Fruit fly (Drosophila melanogaster) whole organism, adult: Measurements from ENCODE around the gene Lam.

Experiments used
- CG11617 ChIP-seq: fragments of 200-800 bp; sonication (Bioruptor generic); optimal IDR thresholded peaks from 2 replicates; lab custom pipeline; 2017; ENCODE audit warnings: mild to moderate bottlenecking, missing biosample characterization, missing genetic modification reagents, missing genetic modification characterization
- CG1620 ChIP-seq: fragments of 200-800 bp; sonication (Bioruptor generic); optimal IDR thresholded peaks from 2 replicates; lab custom pipeline; 2016; ENCODE audit warnings: missing biosample characterization, missing genetic modification characterization
- CG33017 ChIP-seq: fragments of 200-800 bp; sonication (Bioruptor generic); optimal IDR thresholded peaks from 2 replicates; lab custom pipeline; 2018; ENCODE audit warnings: missing biosample characterization, mild to moderate bottlenecking, missing genetic modification characterization, moderate library complexity
- CG5204 ChIP-seq: fragments of 200-800 bp; sonication (Bioruptor generic); optimal IDR thresholded peaks from 2 replicates; lab custom pipeline; 2016; ENCODE audit warnings: missing biosample characterization, missing genetic modification characterization
- CG7045 ChIP-seq: fragments of 200-800 bp; sonication (Bioruptor generic); optimal IDR thresholded peaks from 2 replicates; lab custom pipeline; 2017; ENCODE audit warnings: missing biosample characterization, mild to moderate bottlenecking, missing genetic modification characterization
- Hr96 ChIP-seq: fragments of 200-800 bp; sonication (Bioruptor generic); optimal IDR thresholded peaks from 2 replicates; lab custom pipeline; 2016; ENCODE audit warnings: missing biosample characterization, missing genetic modification characterization
- Mnt ChIP-seq: fragments of 200-800 bp; sonication (Bioruptor generic); optimal IDR thresholded peaks from 2 replicates; lab custom pipeline; 2016; ENCODE audit warnings: missing biosample characterization, mild to moderate bottlenecking, missing genetic modification characterization
- bab1 ChIP-seq: fragments of 200-800 bp; sonication (Bioruptor generic); optimal IDR thresholded peaks from 3 replicates; lab custom pipeline; 2019; ENCODE audit warnings: missing biosample characterization, mild to moderate bottlenecking, missing genetic modification characterization, moderate library complexity
- cnc ChIP-seq, 2 experiments: fragments of >200 bp; optimal IDR thresholded peaks; 2 replicates each; lab custom pipeline; 2017
- kay ChIP-seq: fragments of 200-800 bp; sonication (Bioruptor generic); peaks from one replicate; lab custom pipeline; 2016; ENCODE audit warnings: missing biosample characterization, missing genetic modification characterization, borderline replicate concordance
- ovo ChIP-seq: fragments of 200-800 bp; sonication (Bioruptor generic); optimal IDR thresholded peaks from 2 replicates; lab custom pipeline; 2016; ENCODE audit warnings: missing biosample characterization, missing genetic modification characterization
- tj ChIP-seq: fragments of 200-800 bp; sonication (Bioruptor generic); optimal IDR thresholded peaks from 3 replicates; lab custom pipeline; 2017; ENCODE audit warnings: missing biosample characterization, mild to moderate bottlenecking, missing genetic modification characterization, moderate library complexity
- toe ChIP-seq: fragments of 200-800 bp; sonication (Bioruptor generic); optimal IDR thresholded peaks from 2 replicates; lab custom pipeline; 2016; ENCODE audit warnings: missing biosample characterization, missing genetic modification characterization

- no peak for TF ChIP-seq CG1620
- no peak for TF ChIP-seq tj (GFP tag; lab: Kevin White, UChicago)
- no peak for TF ChIP-seq ovo (GFP tag; lab: Kevin White, UChicago)
- TF ChIP-seq CG7045 (GFP tag; lab: Kevin White, UChicago), result peak; percentile 59
- TF ChIP-seq CG11617 (GFP tag; lab: Kevin White, UChicago), result peak; percentile 43
- TF ChIP-seq toe (GFP tag; lab: Kevin White, UChicago), result no peak
- no peak for TF ChIP-seq Mnt (GFP tag; lab: Kevin White, UChicago)
- peak in 1 of 2 experiments; percentile 21 for TF ChIP-seq cnc (optimal IDR thresholded peaks at IDR 0.05; lab: Kevin White, UChicago)
- no peak for TF ChIP-seq Hr96 (GFP tag; lab: Kevin White, UChicago)
- TF ChIP-seq kay (GFP tag; lab: Kevin White, UChicago), result peak; percentile 87
- TF ChIP-seq bab1, result peak; percentile 65
- peak; percentile 27 for TF ChIP-seq CG5204 (GFP tag; lab: Kevin White, UChicago)
- no peak for TF ChIP-seq CG33017
These were observed 4.4 kb downstream of the Lam start, which contains the start of gene Oscillin for dm6 chr2L:5546518-5547287.
